Fruit fly (Drosophila melanogaster) whole organism, embryonic: ENCODE data around the gene AsnRS.

ENCODE experiments used
- BEAF-32 ChIP-seq: fragments of 200-800 bp; sonication (Bioruptor generic); optimal IDR thresholded peaks from 3 replicates; lab custom pipeline; 2017; ENCODE audit warnings: missing biosample characterization, missing genetic modification characterization, mild to moderate bottlenecking, moderate library complexity, missing genetic modification reagents
- CG10979 ChIP-seq: fragments of 200-800 bp; sonication (Bioruptor generic); optimal IDR thresholded peaks from 2 replicates; lab custom pipeline; 2018; ENCODE audit warnings: missing biosample characterization, mild to moderate bottlenecking, missing genetic modification characterization, moderate library complexity
- CG11085 ChIP-seq: fragments of 200-800 bp; sonication (Bioruptor generic); IDR thresholded peaks from 2 replicates; pipeline ENCODE4 v1.3.6; 2022; ENCODE audit warnings: missing biosample characterization, missing genetic modification characterization
- CG11456 ChIP-seq: fragments of 200-800 bp; sonication (Bioruptor generic); IDR thresholded peaks from 3 replicates; pipeline ENCODE4 v1.3.6; 2022; ENCODE audit warnings: missing biosample characterization, missing genetic modification characterization
- CG12659 ChIP-seq: fragments of 200-800 bp; sonication (Bioruptor generic); optimal IDR thresholded peaks from 3 replicates; lab custom pipeline; 2017; ENCODE audit warnings: mild to moderate bottlenecking, missing biosample characterization, missing genetic modification reagents, missing genetic modification characterization
- CG14014 ChIP-seq: fragments of 200-800 bp; sonication (Bioruptor generic); IDR thresholded peaks from 2 replicates; pipeline ENCODE4 v1.3.6; 2022; ENCODE audit warnings: missing biosample characterization, missing genetic modification characterization
- CG15601 ChIP-seq: fragments of 200-800 bp; sonication (Bioruptor generic); optimal IDR thresholded peaks from 3 replicates; lab custom pipeline; 2019; ENCODE audit warnings: missing biosample characterization, mild to moderate bottlenecking, missing genetic modification characterization, moderate library complexity
- CG15696 ChIP-seq: fragments of 200-800 bp; sonication (Bioruptor generic); optimal IDR thresholded peaks from 2 replicates; lab custom pipeline; 2019; ENCODE audit warnings: missing biosample characterization, mild to moderate bottlenecking, missing genetic modification characterization, moderate library complexity
- CG16813 ChIP-seq: fragments of 200-800 bp; sonication (Bioruptor generic); IDR thresholded peaks from 3 replicates; pipeline ENCODE4 v1.3.6; 2022; ENCODE audit warnings: missing biosample characterization, missing genetic modification characterization; ENCODE audit not compliant: partially characterized antibody
- CG2120 ChIP-seq: fragments of 200-800 bp; sonication (Bioruptor generic); optimal IDR thresholded peaks from 3 replicates; lab custom pipeline; 2016; ENCODE audit warnings: missing biosample characterization, missing genetic modification characterization
- CG2199 ChIP-seq: fragments of 200-800 bp; sonication (Bioruptor generic); IDR thresholded peaks from 3 replicates; pipeline ENCODE4 v1.3.6; 2022; ENCODE audit warnings: missing biosample characterization, missing genetic modification characterization
- CG33213 ChIP-seq: fragments of 200-800 bp; sonication (Bioruptor generic); optimal IDR thresholded peaks from 3 replicates; lab custom pipeline; 2016; ENCODE audit warnings: missing biosample characterization, missing genetic modification characterization
- CG4360 ChIP-seq: fragments of 200-800 bp; sonication (Bioruptor generic); IDR thresholded peaks from 2 replicates; pipeline ENCODE4 v1.3.6; 2022; ENCODE audit warnings: missing biosample characterization, missing genetic modification characterization
- CG4707 ChIP-seq: fragments of 200-800 bp; sonication (Bioruptor generic); optimal IDR thresholded peaks from 2 replicates; lab custom pipeline; 2018; ENCODE audit warnings: missing biosample characterization, mild to moderate bottlenecking, missing genetic modification characterization, moderate library complexity
- CG6654 ChIP-seq: fragments of 200-800 bp; sonication (Bioruptor generic); optimal IDR thresholded peaks from 2 replicates; lab custom pipeline; 2017; ENCODE audit warnings: missing biosample characterization, mild to moderate bottlenecking, missing genetic modification characterization
- CG7357 ChIP-seq: fragments of 200-800 bp; sonication (Bioruptor generic); IDR thresholded peaks from 3 replicates; pipeline ENCODE4 v1.3.6; 2022; ENCODE audit warnings: missing biosample characterization, missing genetic modification characterization
- CG7372 ChIP-seq: fragments of 200-800 bp; sonication (Bioruptor generic); IDR thresholded peaks from 2 replicates; pipeline ENCODE4 v1.3.6; 2022; ENCODE audit warnings: missing biosample characterization, missing genetic modification characterization
- CG8765 ChIP-seq: fragments of 200-800 bp; sonication (Bioruptor generic); IDR thresholded peaks from 2 replicates; pipeline ENCODE4 v1.3.6; 2022; ENCODE audit warnings: missing biosample characterization, missing genetic modification characterization
- Dek ChIP-seq: fragments of 200-800 bp; sonication (Bioruptor generic); optimal IDR thresholded peaks from 3 replicates; lab custom pipeline; 2019; ENCODE audit warnings: missing biosample characterization, mild to moderate bottlenecking, missing genetic modification characterization, moderate library complexity
- Dll ChIP-seq: fragments of 200-800 bp; sonication (Bioruptor generic); IDR thresholded peaks from 4 replicates; pipeline ENCODE4 v1.3.6; 2022; ENCODE audit warnings: missing biosample characterization, missing genetic modification characterization; ENCODE audit not compliant: partially characterized antibody
- Dp ChIP-seq: fragments of 200-800 bp; sonication (Bioruptor generic); optimal IDR thresholded peaks from 2 replicates; lab custom pipeline; 2018; ENCODE audit warnings: missing biosample characterization, mild to moderate bottlenecking, missing genetic modification characterization, moderate library complexity
- Dref ChIP-seq: fragments of 200-800 bp; sonication (Bioruptor generic); IDR thresholded peaks from 2 replicates; pipeline ENCODE4 v1.3.6; 2022; ENCODE audit warnings: missing biosample characterization, missing genetic modification characterization
- Ets65A ChIP-seq: fragments of 200-800 bp; sonication (Bioruptor generic); peaks from one replicate; lab custom pipeline; 2016; ENCODE audit warnings: missing biosample characterization, missing genetic modification characterization
- Lpt ChIP-seq: fragments of >200 bp; optimal IDR thresholded peaks from 2 replicates; lab custom pipeline; 2018; ENCODE audit warnings: missing biosample characterization, missing genetic modification characterization
- Meics ChIP-seq: fragments of 200-800 bp; sonication (Bioruptor generic); optimal IDR thresholded peaks from 2 replicates; lab custom pipeline; 2017; ENCODE audit warnings: missing biosample characterization, mild to moderate bottlenecking, missing genetic modification characterization
- Myb ChIP-seq: fragments of 200-800 bp; sonication (Bioruptor generic); optimal IDR thresholded peaks from 2 replicates; lab custom pipeline; 2016; ENCODE audit warnings: missing biosample characterization, missing genetic modification characterization
- NC2α ChIP-seq: fragments of 200-800 bp; sonication (Bioruptor generic); optimal IDR thresholded peaks from 2 replicates; lab custom pipeline; 2016; ENCODE audit warnings: missing biosample characterization, missing genetic modification characterization
- NFAT ChIP-seq: fragments of 200-800 bp; sonication (Bioruptor generic); IDR thresholded peaks from 2 replicates; pipeline ENCODE4 v1.3.6; 2022; ENCODE audit warnings: missing biosample characterization, missing genetic modification characterization
- Nf-YC ChIP-seq: fragments of 200-800 bp; optimal IDR thresholded peaks from 3 replicates; lab custom pipeline; 2019; ENCODE audit warnings: missing biosample characterization, mild to moderate bottlenecking, missing genetic modification characterization, moderate library complexity
- Sry-δ ChIP-seq: fragments of 200-800 bp; sonication (Bioruptor generic); optimal IDR thresholded peaks from 2 replicates; lab custom pipeline; 2016; ENCODE audit warnings: missing biosample characterization, missing genetic modification characterization
- YL-1 ChIP-seq: fragments of 200-800 bp; sonication (Bioruptor generic); optimal IDR thresholded peaks from 3 replicates; lab custom pipeline; 2017; ENCODE audit warnings: missing biosample characterization, mild to moderate bottlenecking, missing genetic modification characterization
- amos ChIP-seq: fragments of 200-800 bp; sonication (Bioruptor generic); IDR thresholded peaks from 2 replicates; pipeline ENCODE4 v1.3.6; 2022; ENCODE audit warnings: missing biosample characterization, missing genetic modification characterization; ENCODE audit not compliant: partially characterized antibody
- ap ChIP-seq: fragments of 200-800 bp; sonication (Bioruptor generic); IDR thresholded peaks from 2 replicates; pipeline ENCODE4 v1.3.6; 2022; ENCODE audit warnings: missing biosample characterization, missing genetic modification characterization
- ara ChIP-seq: fragments of 200-800 bp; sonication (Bioruptor generic); IDR thresholded peaks from 2 replicates; pipeline ENCODE4 v1.3.6; 2022; ENCODE audit warnings: missing biosample characterization, missing genetic modification characterization
- az2 ChIP-seq: fragments of 200-800 bp; sonication (Bioruptor generic); optimal IDR thresholded peaks from 3 replicates; lab custom pipeline; 2016; ENCODE audit warnings: missing biosample characterization, missing genetic modification characterization
- bowl ChIP-seq: fragments of 200-800 bp; sonication (Bioruptor generic); IDR thresholded peaks from 2 replicates; pipeline ENCODE4 v1.3.6; 2022; ENCODE audit warnings: missing biosample characterization, missing genetic modification characterization
- cwo ChIP-seq: fragments of 200-800 bp; sonication (Bioruptor generic); optimal IDR thresholded peaks from 3 replicates; lab custom pipeline; 2017; ENCODE audit warnings: missing biosample characterization, missing genetic modification characterization, mild to moderate bottlenecking, moderate library complexity, missing genetic modification reagents
- emc ChIP-seq: fragments of 200-800 bp; sonication (Bioruptor generic); optimal IDR thresholded peaks from 2 replicates; lab custom pipeline; 2016; ENCODE audit warnings: missing biosample characterization, missing genetic modification characterization
- kay ChIP-seq: fragments of 200-800 bp; sonication (Bioruptor generic); optimal IDR thresholded peaks from 2 replicates; lab custom pipeline; 2016; ENCODE audit warnings: missing biosample characterization, missing genetic modification characterization
- lola ChIP-seq, 3 experiments: fragments of >200 bp in 2 of 3; fragments of 200-800 bp in 1 of 3; sonication (Bioruptor generic) in 1 of 3; optimal IDR thresholded peaks; 2 replicates each; lab custom pipeline; 2017 to 2019; ENCODE audit warnings: missing biosample characterization in 3 of 3, missing genetic modification characterization in 3 of 3, mild to moderate bottlenecking in 1 of 3, moderate library complexity in 1 of 3
- org-1 ChIP-seq: fragments of 200-800 bp; sonication (Bioruptor generic); optimal IDR thresholded peaks from 2 replicates; lab custom pipeline; 2017; ENCODE audit warnings: missing biosample characterization, missing genetic modification characterization
- otp ChIP-seq: fragments of 200-800 bp; sonication (Bioruptor generic); IDR thresholded peaks from 3 replicates; pipeline ENCODE4, ENCODE4 v1.3.6; 2022; ENCODE audit warnings: missing biosample characterization, missing genetic modification characterization
- pros ChIP-seq: fragments of 200-800 bp; sonication (Bioruptor generic); optimal IDR thresholded peaks from 3 replicates; lab custom pipeline; 2019; ENCODE audit warnings: missing biosample characterization, mild to moderate bottlenecking, missing genetic modification characterization, moderate library complexity
- ranshi ChIP-seq: fragments of 200-800 bp; sonication (Bioruptor generic); IDR thresholded peaks from 2 replicates; pipeline ENCODE4 v1.3.6; 2022; ENCODE audit warnings: missing biosample characterization, missing genetic modification characterization
- rib ChIP-seq: fragments of 200-800 bp; sonication (Bioruptor generic); IDR thresholded peaks from 2 replicates; pipeline ENCODE4 v1.3.6; 2022; ENCODE audit warnings: missing biosample characterization, missing genetic modification characterization
- row ChIP-seq: fragments of 200-800 bp; sonication (Bioruptor generic); IDR thresholded peaks from 3 replicates; pipeline ENCODE4 v1.3.6; 2022; ENCODE audit warnings: missing biosample characterization, missing genetic modification characterization
- slou ChIP-seq: fragments of 200-800 bp; sonication (Bioruptor generic); optimal IDR thresholded peaks from 3 replicates; lab custom pipeline; 2016; ENCODE audit warnings: missing biosample characterization, missing genetic modification characterization
- sug ChIP-seq: fragments of 200-800 bp; optimal IDR thresholded peaks from 2 replicates; lab custom pipeline; 2019; ENCODE audit warnings: missing biosample characterization, mild to moderate bottlenecking, missing genetic modification characterization, moderate library complexity
- tap ChIP-seq: fragments of 200-800 bp; optimal IDR thresholded peaks from 3 replicates; lab custom pipeline; 2019; ENCODE audit warnings: missing biosample characterization, mild to moderate bottlenecking, missing genetic modification characterization, moderate library complexity
- tin ChIP-seq: fragments of 200-800 bp; sonication (Bioruptor generic); optimal IDR thresholded peaks from 3 replicates; lab custom pipeline; 2016; ENCODE audit warnings: missing biosample characterization, missing genetic modification characterization
- twi ChIP-seq: fragments of 200-800 bp; optimal IDR thresholded peaks from 2 replicates; lab custom pipeline; 2019; ENCODE audit warnings: missing biosample characterization, mild to moderate bottlenecking, missing genetic modification characterization, moderate library complexity
- usp ChIP-seq: fragments of >200 bp; optimal IDR thresholded peaks from 2 replicates; lab custom pipeline; 2017; ENCODE audit warnings: missing biosample characterization, missing genetic modification characterization

Gene AsnRS

DNA sequence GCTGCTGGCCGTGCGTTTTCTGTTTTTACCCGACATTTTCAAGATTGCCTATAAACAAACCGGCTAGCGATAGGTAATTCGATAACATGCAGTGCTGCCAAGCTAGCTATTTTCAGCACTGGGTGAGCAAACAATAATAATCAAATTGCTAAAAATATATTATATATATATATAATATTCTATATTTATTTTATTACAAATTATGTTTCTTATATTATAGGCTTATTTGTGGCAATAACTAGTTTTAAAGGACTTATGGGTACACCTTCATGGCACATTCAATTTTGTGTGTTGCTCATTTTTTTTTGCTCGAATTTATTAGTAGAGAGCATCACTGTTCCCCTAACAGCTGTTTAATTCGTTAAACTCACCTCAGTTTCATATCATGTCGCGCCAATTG lies 4.9 kb downstream of the AsnRS start (continued):
- no peak for TF ChIP-seq ranshi (GFP tag; lab: Robert Waterston, UW)
- peak; percentile 62 for TF ChIP-seq Dref (GFP tag; lab: Robert Waterston, UW)
- no peak for TF ChIP-seq org-1 (GFP tag; lab: Kevin White, UChicago)
- TF ChIP-seq Meics (GFP tag; lab: Kevin White, UChicago), result no peak
- peak; percentile 73 for TF ChIP-seq YL-1
- peak; percentile 53; the same call in 2 of the 4 replicates for TF ChIP-seq Dll (GFP tag; lab: Robert Waterston, UW)
- peak; percentile 7 for TF ChIP-seq cwo (GFP tag; lab: Kevin White, UChicago)
- peak; percentile 56 for TF ChIP-seq twi (tag; lab: Kevin White, UChicago)
- TF ChIP-seq ap (GFP tag; lab: Robert Waterston, UW), result no peak
- no peak for TF ChIP-seq CG33213 (GFP tag; lab: Kevin White, UChicago)
- peak; percentile 73 for TF ChIP-seq Dek
- peak; percentile 23 for TF ChIP-seq BEAF-32
- no peak for TF ChIP-seq CG4360
- no peak for TF ChIP-seq CG16813 (GFP tag; lab: Robert Waterston, UW)
- TF ChIP-seq usp (GFP tag; lab: Kevin White, UChicago), result no peak
- TF ChIP-seq CG10979 (tag; lab: Kevin White, UChicago), result peak; percentile 59
- TF ChIP-seq slou (GFP tag; lab: Kevin White, UChicago), result no peak
- TF ChIP-seq amos, result no peak
- TF ChIP-seq NFAT (GFP tag; lab: Robert Waterston, UW), result no peak
- TF ChIP-seq CG11456, result no peak
- TF ChIP-seq CG15696 (tag; lab: Kevin White, UChicago), result peak; percentile 72
- TF ChIP-seq CG11085 (GFP tag; lab: Robert Waterston, UW), result no peak
- peak; percentile 70 for TF ChIP-seq Nf-YC (tag; lab: Kevin White, UChicago)
- TF ChIP-seq Myb, result no peak
- no peak for TF ChIP-seq rib (GFP tag; lab: Robert Waterston, UW)
- TF ChIP-seq CG6654 (GFP tag; lab: Kevin White, UChicago), result no peak
- no peak for TF ChIP-seq emc (GFP tag; lab: Kevin White, UChicago)
- no peak for TF ChIP-seq tap
- TF ChIP-seq pros, result no peak
- TF ChIP-seq CG2199 (GFP tag; lab: Robert Waterston, UW), result no peak
- TF ChIP-seq CG7372 (GFP tag; lab: Robert Waterston, UW), result 0 out of 2 replicates have a peak, but pooled peaks have one; percentile 17
- no peak for TF ChIP-seq kay
- TF ChIP-seq CG14014, result 0 out of 2 replicates have a peak, but pooled peaks have one; percentile 34
- TF ChIP-seq ara (GFP tag; lab: Robert Waterston, UW), result no peak
- TF ChIP-seq CG15601 (tag; lab: Kevin White, UChicago), result peak; percentile 78
- TF ChIP-seq CG4707 (GFP tag; lab: Kevin White, UChicago), result no peak
- no peak for TF ChIP-seq otp (GFP tag; lab: Robert Waterston, UW)
- peak in 1 of 3 experiments; percentile 71 for TF ChIP-seq lola (GFP tag; optimal IDR thresholded peaks at IDR 0.05; lab: Kevin White, UChicago)
- TF ChIP-seq bowl (GFP tag; lab: Robert Waterston, UW), result no peak
- TF ChIP-seq CG2120, result peak; percentile 67
- peak; percentile 81 for TF ChIP-seq sug (tag; lab: Kevin White, UChicago)
- no peak for TF ChIP-seq CG8765 (GFP tag; lab: Robert Waterston, UW)
- TF ChIP-seq NC2α (GFP tag; lab: Kevin White, UChicago), result no peak
- TF ChIP-seq row (GFP tag; lab: Robert Waterston, UW), result peak; percentile 96
- TF ChIP-seq CG12659, result peak; percentile 83
- peak; percentile 66 for TF ChIP-seq Dp (GFP tag; lab: Kevin White, UChicago)
- no peak for TF ChIP-seq Sry-δ (GFP tag; lab: Kevin White, UChicago)
- TF ChIP-seq CG7357 (GFP tag; lab: Robert Waterston, UW), result no peak
- no peak for TF ChIP-seq Ets65A (GFP tag; lab: Kevin White, UChicago)
- TF ChIP-seq Lpt (GFP tag; lab: Kevin White, UChicago), result no peak
- peak; percentile 21 for TF ChIP-seq tin (GFP tag; lab: Kevin White, UChicago)
- TF ChIP-seq az2 (GFP tag; lab: Kevin White, UChicago), result peak; percentile 60
